Fruit fly (Drosophila melanogaster): ENCODE measurements around the gene CG33912.

The CG33912 gene

dm6 chr3L:20787835-20788380 is 32.4 kb upstream of the CG33912 start, which contains the start of gene CG11396 (continued):
- TF ChIP-seq CG12391 (tag; optimal IDR thresholded peaks at IDR 0.05) = no peak
- no peak for TF ChIP-seq Taf1 (GFP tag; IDR thresholded peaks at IDR 0.05)
- TF ChIP-seq Six4 (GFP tag; optimal IDR thresholded peaks at IDR 0.05) = no peak
- no peak for TF ChIP-seq Jarid2 (GFP tag; optimal IDR thresholded peaks at IDR 0.05)
- TF ChIP-seq CG17328 (GFP tag; IDR thresholded peaks at IDR 0.05) = no peak
- TF ChIP-seq ro (GFP tag; IDR thresholded peaks at IDR 0.05) = no peak
- peak; percentile 90 for TF ChIP-seq CG16813 (GFP tag; IDR thresholded peaks at IDR 0.05; ENCODE audit: partially characterized antibody)
- TF ChIP-seq CG10147 (GFP tag; optimal IDR thresholded peaks at IDR 0.05) = no peak
- no peak for TF ChIP-seq CG1529 (GFP tag; optimal IDR thresholded peaks at IDR 0.05)
- TF ChIP-seq NfI (GFP tag; optimal IDR thresholded peaks at IDR 0.05) = no peak
- no peak for TF ChIP-seq disco-r (GFP tag; optimal IDR thresholded peaks at IDR 0.05)
- TF ChIP-seq Dip2 (GFP tag; IDR thresholded peaks at IDR 0.05) = no peak
- TF ChIP-seq lov (optimal IDR thresholded peaks at IDR 0.05) = no peak
- no peak for TF ChIP-seq lov (GFP tag; IDR thresholded peaks at IDR 0.05)
- no peak for TF ChIP-seq CG3281 (GFP tag; optimal IDR thresholded peaks at IDR 0.05)
- no peak for TF ChIP-seq Dbx (GFP tag; IDR thresholded peaks at IDR 0.05)
- no peak for TF ChIP-seq h (optimal IDR thresholded peaks at IDR 0.05)
- peak; percentile 40; the same call in 1 of the 2 replicates for TF ChIP-seq Adf1 (GFP tag; IDR thresholded peaks at IDR 0.05)
- peak; percentile 52 for TF ChIP-seq sens (GFP tag)
- no peak for TF ChIP-seq HHEX (GFP tag; optimal IDR thresholded peaks at IDR 0.05)
- TF ChIP-seq Poxn (GFP tag; IDR thresholded peaks at IDR 0.05) = no peak
- no peak for TF ChIP-seq CG4730 (GFP tag; IDR thresholded peaks at IDR 0.05)
- no peak for TF ChIP-seq Gsc (GFP tag; IDR thresholded peaks at IDR 0.05)
- peak; percentile 97 for TF ChIP-seq Bgb (GFP tag; IDR thresholded peaks at IDR 0.05; ENCODE audit: partially characterized antibody)
- no peak for TF ChIP-seq CG34376 (GFP tag; optimal IDR thresholded peaks at IDR 0.05)
- TF ChIP-seq CG12769 (tag; optimal IDR thresholded peaks at IDR 0.05) = no peak
- TF ChIP-seq pros (GFP tag; optimal IDR thresholded peaks at IDR 0.05) = no peak
- TF ChIP-seq nom (GFP tag; optimal IDR thresholded peaks at IDR 0.05) = peak; percentile 8
- no peak for TF ChIP-seq CG15073 (GFP tag; optimal IDR thresholded peaks at IDR 0.05)
- no peak for TF ChIP-seq Meics (GFP tag; optimal IDR thresholded peaks at IDR 0.05)
- TF ChIP-seq CG15269 (tag; optimal IDR thresholded peaks at IDR 0.05) = no peak
- TF ChIP-seq H15 (GFP tag; IDR thresholded peaks at IDR 0.05) = no peak
- TF ChIP-seq chm (GFP tag; IDR thresholded peaks at IDR 0.05) = no peak
- TF ChIP-seq bigmax (GFP tag; optimal IDR thresholded peaks at IDR 0.05) = no peak
- no peak for TF ChIP-seq CG10366 (GFP tag; IDR thresholded peaks at IDR 0.05)
- no peak for TF ChIP-seq CG10959 (GFP tag; IDR thresholded peaks at IDR 0.05)
- no peak for TF ChIP-seq Dfd (GFP tag; optimal IDR thresholded peaks at IDR 0.05)
- no peak for TF ChIP-seq CG3726 (GFP tag; IDR thresholded peaks at IDR 0.05)
- no peak for TF ChIP-seq nau (GFP tag; optimal IDR thresholded peaks at IDR 0.05)
- TF ChIP-seq CG11695 (GFP tag; IDR thresholded peaks at IDR 0.05) = no peak
- no peak for TF ChIP-seq abd-A (tag; optimal IDR thresholded peaks at IDR 0.05)
- TF ChIP-seq NFAT (GFP tag; IDR thresholded peaks at IDR 0.05) = no peak
- no peak for TF ChIP-seq H2.0 (GFP tag; IDR thresholded peaks at IDR 0.05)
- TF ChIP-seq CG3065 (GFP tag; optimal IDR thresholded peaks at IDR 0.05) = no peak
- no peak for TF ChIP-seq maf-S (GFP tag; optimal IDR thresholded peaks at IDR 0.05)
- TF ChIP-seq ash1 (GFP tag; optimal IDR thresholded peaks at IDR 0.05) = no peak
- TF ChIP-seq HmgZ (tag; optimal IDR thresholded peaks at IDR 0.05) = peak; percentile 4
- TF ChIP-seq stc (GFP tag; IDR thresholded peaks at IDR 0.05) = no peak
- peak; percentile 98 for TF ChIP-seq E2f2 (GFP tag; IDR thresholded peaks at IDR 0.05)
- TF ChIP-seq nerfin-2 (GFP tag; IDR thresholded peaks at IDR 0.05; ENCODE audit: partially characterized antibody) = peak; percentile 79
- TF ChIP-seq CG15011 (GFP tag; optimal IDR thresholded peaks at IDR 0.05) = no peak
- TF ChIP-seq ab (GFP tag; optimal IDR thresholded peaks at IDR 0.05) = no peak
- TF ChIP-seq usp (GFP tag; optimal IDR thresholded peaks at IDR 0.05) = no peak

Data from whole organism, embryonic.